Fruit fly (Drosophila melanogaster) whole organism, embryonic: Measurements from ENCODE around the gene fwe.

Experiments used
- Bgb ChIP-seq: fragments of 200-800 bp; sonication (Bioruptor generic); IDR thresholded peaks from 2 replicates; pipeline ENCODE4 v1.3.6; 2022; ENCODE audit warnings: missing biosample characterization, missing genetic modification characterization; ENCODE audit not compliant: partially characterized antibody
- Blimp-1 ChIP-seq: fragments of 200-800 bp; sonication (Bioruptor generic); optimal IDR thresholded peaks from 3 replicates; lab custom pipeline; 2018; ENCODE audit warnings: missing biosample characterization, missing genetic modification characterization, mild to moderate bottlenecking, moderate library complexity, missing genetic modification reagents
- CG10979 ChIP-seq: fragments of 200-800 bp; sonication (Bioruptor generic); optimal IDR thresholded peaks from 2 replicates; lab custom pipeline; 2018; ENCODE audit warnings: missing biosample characterization, mild to moderate bottlenecking, missing genetic modification characterization, moderate library complexity
- CG11723 ChIP-seq: fragments of 200-800 bp; sonication (Bioruptor generic); optimal IDR thresholded peaks from 2 replicates; lab custom pipeline; 2017; ENCODE audit warnings: missing biosample characterization, mild to moderate bottlenecking, missing genetic modification characterization
- CG12155 ChIP-seq: fragments of 200-800 bp; sonication (Bioruptor generic); optimal IDR thresholded peaks from 3 replicates; lab custom pipeline; 2016; ENCODE audit warnings: missing biosample characterization, missing genetic modification characterization
- CG13296 ChIP-seq: fragments of 200-800 bp; sonication (Bioruptor generic); optimal IDR thresholded peaks from 3 replicates; lab custom pipeline; 2018; ENCODE audit warnings: missing biosample characterization, mild to moderate bottlenecking, missing genetic modification characterization
- CG15696 ChIP-seq: fragments of 200-800 bp; sonication (Bioruptor generic); optimal IDR thresholded peaks from 2 replicates; lab custom pipeline; 2019; ENCODE audit warnings: missing biosample characterization, mild to moderate bottlenecking, missing genetic modification characterization, moderate library complexity
- CG2116 ChIP-seq: fragments of 200-800 bp; sonication (Bioruptor generic); optimal IDR thresholded peaks from 3 replicates; lab custom pipeline; 2018; ENCODE audit warnings: missing biosample characterization, mild to moderate bottlenecking, missing genetic modification characterization
- CG2202 ChIP-seq: fragments of 200-800 bp; sonication (Bioruptor generic); optimal IDR thresholded peaks from 2 replicates; lab custom pipeline; 2018; ENCODE audit warnings: missing biosample characterization, mild to moderate bottlenecking, missing genetic modification characterization
- CG2712 ChIP-seq: fragments of 200-800 bp; optimal IDR thresholded peaks from 3 replicates; lab custom pipeline; 2019; ENCODE audit warnings: missing biosample characterization, mild to moderate bottlenecking, missing genetic modification characterization, moderate library complexity
- CG32767 ChIP-seq: fragments of 200-800 bp; sonication (Bioruptor generic); IDR thresholded peaks from 2 replicates; pipeline ENCODE4 v1.3.6; 2022; ENCODE audit warnings: missing biosample characterization, missing genetic modification characterization
- CG32772 ChIP-seq: fragments of 200-800 bp; sonication (Bioruptor generic); IDR thresholded peaks from 2 replicates; pipeline ENCODE4 v1.3.6; 2022; ENCODE audit warnings: missing biosample characterization, missing genetic modification characterization
- CG33557 ChIP-seq: fragments of 200-800 bp; sonication (Bioruptor generic); optimal IDR thresholded peaks from 2 replicates; lab custom pipeline; 2019; ENCODE audit warnings: missing biosample characterization, mild to moderate bottlenecking, missing genetic modification characterization, moderate library complexity
- CG3838 ChIP-seq: fragments of 200-800 bp; sonication (Bioruptor generic); optimal IDR thresholded peaks from 3 replicates; lab custom pipeline; 2016; ENCODE audit warnings: missing biosample characterization, missing genetic modification characterization
- CG6175 ChIP-seq: fragments of 200-800 bp; sonication (Bioruptor generic); IDR thresholded peaks from 3 replicates; pipeline ENCODE4 v1.3.6; 2022; ENCODE audit warnings: missing biosample characterization, missing genetic modification characterization
- CG6654 ChIP-seq: fragments of 200-800 bp; sonication (Bioruptor generic); optimal IDR thresholded peaks from 2 replicates; lab custom pipeline; 2017; ENCODE audit warnings: missing biosample characterization, mild to moderate bottlenecking, missing genetic modification characterization
- CG6791 ChIP-seq: fragments of 200-800 bp; sonication (Bioruptor generic); IDR thresholded peaks from 3 replicates; pipeline ENCODE4 v1.3.6; 2022; ENCODE audit warnings: missing biosample characterization, missing genetic modification characterization; ENCODE audit not compliant: partially characterized antibody
- CG7271 ChIP-seq: fragments of 200-800 bp; sonication (Bioruptor generic); optimal IDR thresholded peaks from 2 replicates; lab custom pipeline; 2018; ENCODE audit warnings: missing biosample characterization, mild to moderate bottlenecking, missing genetic modification characterization, moderate library complexity
- CG7839 ChIP-seq: fragments of 200-800 bp; sonication (Bioruptor generic); optimal IDR thresholded peaks from 3 replicates; lab custom pipeline; 2018; ENCODE audit warnings: missing biosample characterization, mild to moderate bottlenecking, missing genetic modification characterization, moderate library complexity
- CG8089 ChIP-seq: fragments of 200-800 bp; sonication (Bioruptor generic); optimal IDR thresholded peaks from 3 replicates; lab custom pipeline; 2016; ENCODE audit warnings: missing biosample characterization, missing genetic modification characterization
- CG8359 ChIP-seq: fragments of 200-800 bp; sonication (Bioruptor generic); optimal IDR thresholded peaks from 2 replicates; lab custom pipeline; 2017; ENCODE audit warnings: missing biosample characterization, mild to moderate bottlenecking, missing genetic modification characterization, borderline replicate concordance
- D ChIP-seq, 2 experiments: fragments of 200-800 bp in 1 of 2; fragments of >200 bp in 1 of 2; sonication (Bioruptor generic) in 1 of 2; optimal IDR thresholded peaks; 2 replicates in 1 of 2; 3 replicates in 1 of 2; lab custom pipeline; 2017; ENCODE audit warnings: mild to moderate bottlenecking in 1 of 2, missing biosample characterization in 1 of 2, missing genetic modification characterization in 1 of 2, missing genetic modification reagents in 1 of 2
- Dad ChIP-seq: fragments of 200-800 bp; sonication (Bioruptor generic); optimal IDR thresholded peaks from 3 replicates; lab custom pipeline; 2016; ENCODE audit warnings: missing biosample characterization, missing genetic modification characterization
- Dll ChIP-seq: fragments of 200-800 bp; sonication (Bioruptor generic); IDR thresholded peaks from 4 replicates; pipeline ENCODE4 v1.3.6; 2022; ENCODE audit warnings: missing biosample characterization, missing genetic modification characterization; ENCODE audit not compliant: partially characterized antibody
- Hand ChIP-seq: fragments of 200-800 bp; sonication (Bioruptor generic); optimal IDR thresholded peaks from 2 replicates; lab custom pipeline; 2017; ENCODE audit warnings: mild to moderate bottlenecking, missing biosample characterization, missing genetic modification reagents, missing genetic modification characterization
- Lpt ChIP-seq: fragments of >200 bp; optimal IDR thresholded peaks from 2 replicates; lab custom pipeline; 2018; ENCODE audit warnings: missing biosample characterization, missing genetic modification characterization
- MESR4 ChIP-seq: fragments of 200-800 bp; sonication (Bioruptor generic); optimal IDR thresholded peaks from 2 replicates; lab custom pipeline; 2018; ENCODE audit warnings: missing biosample characterization, mild to moderate bottlenecking, missing genetic modification characterization, moderate library complexity
- Mad ChIP-seq: fragments of 200-800 bp; sonication (Bioruptor generic); optimal IDR thresholded peaks from 2 replicates; lab custom pipeline; 2016; ENCODE audit warnings: missing biosample characterization, missing genetic modification characterization
- Med ChIP-seq: fragments of 200-800 bp; sonication (Bioruptor generic); peaks from one replicate; lab custom pipeline; 2016; ENCODE audit warnings: missing biosample characterization, missing genetic modification characterization, mild to moderate bottlenecking, inconsistent platforms, moderate library complexity
- Oli ChIP-seq: fragments of 200-800 bp; sonication (Bioruptor generic); optimal IDR thresholded peaks from 2 replicates; lab custom pipeline; 2018; ENCODE audit warnings: missing biosample characterization, mild to moderate bottlenecking, missing genetic modification characterization, moderate library complexity
- Poxn ChIP-seq: fragments of 200-800 bp; sonication (Bioruptor generic); IDR thresholded peaks from 2 replicates; pipeline ENCODE4 v1.3.6; 2022; ENCODE audit warnings: missing biosample characterization, missing genetic modification characterization
- TFAM ChIP-seq: fragments of 200-800 bp; sonication (Bioruptor generic); optimal IDR thresholded peaks from 2 replicates; lab custom pipeline; 2017; ENCODE audit warnings: missing biosample characterization, missing genetic modification characterization, inconsistent platforms
- Vsx1 ChIP-seq: fragments of 200-800 bp; sonication (Bioruptor generic); optimal IDR thresholded peaks from 2 replicates; lab custom pipeline; 2017; ENCODE audit warnings: missing biosample characterization, mild to moderate bottlenecking, missing genetic modification characterization, missing genetic modification reagents
- ase ChIP-seq: fragments of 200-800 bp; sonication (Bioruptor generic); IDR thresholded peaks from 3 replicates; pipeline ENCODE4 v1.3.6; 2022; ENCODE audit warnings: missing biosample characterization, missing genetic modification characterization
- cato ChIP-seq: fragments of 200-800 bp; sonication (Bioruptor generic); optimal IDR thresholded peaks from 2 replicates; lab custom pipeline; 2016; ENCODE audit warnings: missing biosample characterization, missing genetic modification characterization, borderline replicate concordance
- cg ChIP-seq: fragments of 200-800 bp; sonication (Bioruptor generic); optimal IDR thresholded peaks from 3 replicates; lab custom pipeline; 2019; ENCODE audit warnings: missing biosample characterization, mild to moderate bottlenecking, missing genetic modification characterization, moderate library complexity
- crol ChIP-seq: fragments of 200-800 bp; sonication (Bioruptor generic); IDR thresholded peaks from 2 replicates; pipeline ENCODE4 v1.3.6; 2022; ENCODE audit warnings: missing biosample characterization, missing genetic modification characterization
- gem ChIP-seq: fragments of 200-800 bp; sonication (Bioruptor generic); optimal IDR thresholded peaks from 2 replicates; lab custom pipeline; 2019; ENCODE audit warnings: missing biosample characterization, mild to moderate bottlenecking, missing genetic modification characterization, moderate library complexity
- hb ChIP-seq: fragments of 200-800 bp; sonication (Bioruptor generic); IDR thresholded peaks from 3 replicates; pipeline ENCODE4 v1.3.6; 2022; ENCODE audit warnings: missing biosample characterization, missing genetic modification characterization; ENCODE audit not compliant: partially characterized antibody
- her ChIP-seq: fragments of 200-800 bp; sonication (Bioruptor generic); optimal IDR thresholded peaks from 2 replicates; lab custom pipeline; 2016; ENCODE audit warnings: missing biosample characterization, missing genetic modification characterization
- jumu ChIP-seq: fragments of 200-800 bp; sonication (Bioruptor generic); optimal IDR thresholded peaks from 3 replicates; lab custom pipeline; 2016; ENCODE audit warnings: missing biosample characterization, missing genetic modification characterization
- pzg ChIP-seq: fragments of 200-800 bp; sonication (Bioruptor generic); optimal IDR thresholded peaks from 3 replicates; lab custom pipeline; 2018; ENCODE audit warnings: missing biosample characterization, mild to moderate bottlenecking, missing genetic modification characterization, moderate library complexity
- run ChIP-seq: fragments of 200-800 bp; sonication (Bioruptor generic); optimal IDR thresholded peaks from 3 replicates; lab custom pipeline; 2018; ENCODE audit warnings: missing biosample characterization, mild to moderate bottlenecking, missing genetic modification characterization
- sob ChIP-seq: fragments of 200-800 bp; sonication (Bioruptor generic); IDR thresholded peaks from 2 replicates; pipeline ENCODE4 v1.3.6; 2022; ENCODE audit warnings: missing biosample characterization, missing genetic modification characterization
- toy ChIP-seq: fragments of 200-800 bp; sonication (Bioruptor generic); IDR thresholded peaks from 2 replicates; pipeline ENCODE4 v1.3.6; 2022; ENCODE audit warnings: missing biosample characterization, missing genetic modification characterization
- twi ChIP-seq: fragments of 200-800 bp; optimal IDR thresholded peaks from 2 replicates; lab custom pipeline; 2019; ENCODE audit warnings: missing biosample characterization, mild to moderate bottlenecking, missing genetic modification characterization, moderate library complexity
- vvl ChIP-seq: fragments of 200-800 bp; sonication (Bioruptor generic); IDR thresholded peaks from 2 replicates; pipeline ENCODE4 v1.3.6; 2022; ENCODE audit warnings: missing biosample characterization, missing genetic modification characterization
- yki ChIP-seq: fragments of >200 bp; optimal IDR thresholded peaks from 3 replicates; lab custom pipeline; 2018

The fwe gene

dm6 chr3L:15826985-15827635, 10.9 kb upstream of the fwe start (continued):
- peak; percentile 59 for TF ChIP-seq CG8359 (GFP tag; lab: Kevin White, UChicago)
- TF ChIP-seq CG11723 (GFP tag; lab: Kevin White, UChicago) = peak; percentile 80
- peak; percentile 71 for TF ChIP-seq Blimp-1 (GFP tag; lab: Kevin White, UChicago)
- peak; percentile 30 for TF ChIP-seq CG8089
- peak; percentile 19 for TF ChIP-seq Dad
- TF ChIP-seq Oli = peak; percentile 84
- peak; percentile 53 for TF ChIP-seq Vsx1 (GFP tag; lab: Kevin White, UChicago)
- TF ChIP-seq vvl (GFP tag; lab: Robert Waterston, UW) = peak; percentile 59
- peak; percentile 44 for TF ChIP-seq CG33557 (GFP tag; lab: Kevin White, UChicago)
- peak; percentile 35; the same call in 1 of the 3 replicates for TF ChIP-seq CG6175 (GFP tag; lab: Robert Waterston, UW)
- 0 out of 2 replicates have a peak, but pooled peaks have one; percentile 27 for TF ChIP-seq sob (GFP tag; lab: Robert Waterston, UW)
- TF ChIP-seq CG3838 (GFP tag; lab: Kevin White, UChicago) = peak; percentile 19
- peak; percentile 46 for TF ChIP-seq jumu
- TF ChIP-seq Poxn (GFP tag; lab: Robert Waterston, UW) = 0 out of 2 replicates have a peak, but pooled peaks have one; percentile 38
- no peak for TF ChIP-seq TFAM (GFP tag; lab: Kevin White, UChicago)
- TF ChIP-seq Dll (GFP tag; lab: Robert Waterston, UW) = 0 out of 4 replicates have a peak, but pooled peaks have one; percentile 66
- no peak; the same call in 1 of the 2 replicates for TF ChIP-seq Bgb
- no peak; the same call in 2 of the 3 replicates for TF ChIP-seq ase (GFP tag; lab: Robert Waterston, UW)
- TF ChIP-seq CG32772 = 0 out of 2 replicates have a peak, but pooled peaks have one; percentile 10
- no peak for TF ChIP-seq CG6791 (GFP tag; lab: Robert Waterston, UW)
- TF ChIP-seq CG6654 (GFP tag; lab: Kevin White, UChicago) = no peak
- peak; percentile 47 for TF ChIP-seq D (optimal IDR thresholded peaks at IDR 0.05; lab: Kevin White, UChicago)
- peak; percentile 73 for TF ChIP-seq D (GFP tag; optimal IDR thresholded peaks at IDR 0.05; lab: Kevin White, UChicago)
- peak; percentile 40 for TF ChIP-seq cato (GFP tag; lab: Kevin White, UChicago)
- peak; percentile 37 for TF ChIP-seq Mad (GFP tag; lab: Kevin White, UChicago)
- peak; percentile 40 for TF ChIP-seq pzg (GFP tag; lab: Kevin White, UChicago)
- no peak for TF ChIP-seq hb (GFP tag; lab: Robert Waterston, UW)
- TF ChIP-seq cg (GFP tag; lab: Kevin White, UChicago) = peak; percentile 94
- TF ChIP-seq run (tag; lab: Kevin White, UChicago) = peak; percentile 37
- no peak for TF ChIP-seq yki (lab: Kevin White, UChicago)
- no peak for TF ChIP-seq CG7271 (tag; lab: Kevin White, UChicago)
- peak; percentile 88 for TF ChIP-seq gem
- peak; percentile 99 for TF ChIP-seq MESR4 (GFP tag; lab: Kevin White, UChicago)
- no peak for TF ChIP-seq CG2202 (tag; lab: Kevin White, UChicago)
- peak; percentile 90 for TF ChIP-seq Hand (GFP tag; lab: Kevin White, UChicago)
- TF ChIP-seq CG13296 (GFP tag; lab: Kevin White, UChicago) = peak; percentile 87
- no peak for TF ChIP-seq Lpt (GFP tag; lab: Kevin White, UChicago)
- TF ChIP-seq CG32767 (GFP tag; lab: Robert Waterston, UW) = peak; percentile 15; the same call in 1 of the 2 replicates
- peak; percentile 87 for TF ChIP-seq Med (GFP tag; lab: Kevin White, UChicago)
- peak; percentile 85 for TF ChIP-seq CG7839 (tag; lab: Kevin White, UChicago)
- TF ChIP-seq toy (GFP tag; lab: Robert Waterston, UW) = peak; percentile 38; the same call in 1 of the 2 replicates
- no peak for TF ChIP-seq CG2116 (GFP tag; lab: Kevin White, UChicago)
- no peak for TF ChIP-seq crol
- peak; percentile 66 for TF ChIP-seq CG10979 (tag; lab: Kevin White, UChicago)
- peak; percentile 56 for TF ChIP-seq CG12155
- peak; percentile 63 for TF ChIP-seq her (GFP tag; lab: Kevin White, UChicago)
- TF ChIP-seq CG2712 = peak; percentile 85
- TF ChIP-seq CG15696 (tag; lab: Kevin White, UChicago) = peak; percentile 45
- TF ChIP-seq twi (tag; lab: Kevin White, UChicago) = peak; percentile 50
